Worm (Caenorhabditis elegans): Measurements from ENCODE around the gene ztf-13.

- TF ChIP-seq ZK546.5 (tag; optimal IDR thresholded peaks at IDR 0.05) (no peak), egl-43 (GFP tag; IDR thresholded peaks at IDR 0.05) (no peak), fkh-10 (GFP tag; optimal IDR thresholded peaks at IDR 0.05) (no peak), pqm-1 (tag; optimal IDR thresholded peaks at IDR 0.05) (no peak), unc-62 (GFP tag; optimal IDR thresholded peaks at IDR 0.05 in 1 of 2) (no peak), unc-62 (tag; optimal IDR thresholded peaks at IDR 0.05) (no peak)
Observed at ce11 chrX:3063274-3063673, 38.7 kb downstream of the ztf-13 start, which contains the start of gene ceh-30.
